Fruit fly (Drosophila melanogaster) whole organism, prepupa: ENCODE results near the gene CG44153.

Experiments
- Blimp-1 ChIP-seq: fragments of 200-800 bp; sonication (Bioruptor generic); optimal IDR thresholded peaks from 3 replicates; lab custom pipeline; 2017; ENCODE audit warnings: missing biosample characterization, missing genetic modification characterization, mild to moderate bottlenecking, moderate library complexity, missing genetic modification reagents
- CG10669 ChIP-seq: fragments of 200-800 bp; sonication (Bioruptor generic); optimal IDR thresholded peaks from 3 replicates; lab custom pipeline; 2018; ENCODE audit warnings: missing biosample characterization, mild to moderate bottlenecking, missing genetic modification characterization, moderate library complexity
- CG11762 ChIP-seq: fragments of 200-800 bp; sonication (Bioruptor generic); optimal IDR thresholded peaks from 3 replicates; lab custom pipeline; 2016; ENCODE audit warnings: missing biosample characterization, missing genetic modification characterization; ENCODE audit not compliant: insufficient read depth
- CG11902 ChIP-seq: fragments of 200-800 bp; sonication (Bioruptor generic); optimal IDR thresholded peaks from 3 replicates; lab custom pipeline; 2016; ENCODE audit warnings: missing biosample characterization, missing genetic modification characterization
- CG1621 ChIP-seq: fragments of 200-800 bp; sonication (Bioruptor generic); optimal IDR thresholded peaks from 3 replicates; lab custom pipeline; 2018; ENCODE audit warnings: missing biosample characterization, mild to moderate bottlenecking, missing genetic modification characterization
- CG3919 ChIP-seq: fragments of 200-800 bp; sonication (Bioruptor generic); optimal IDR thresholded peaks from 3 replicates; lab custom pipeline; 2016; ENCODE audit warnings: missing biosample characterization, missing genetic modification characterization
- CG6276 ChIP-seq: fragments of 200-800 bp; sonication (Bioruptor generic); optimal IDR thresholded peaks from 2 replicates; lab custom pipeline; 2017; ENCODE audit warnings: missing biosample characterization, mild to moderate bottlenecking, missing genetic modification characterization
- CG8319 ChIP-seq: fragments of 200-800 bp; sonication (Bioruptor generic); optimal IDR thresholded peaks from 3 replicates; lab custom pipeline; 2016; ENCODE audit warnings: missing biosample characterization, missing genetic modification characterization
- Lpt ChIP-seq: fragments of 200-800 bp; sonication (Bioruptor generic); optimal IDR thresholded peaks from 3 replicates; lab custom pipeline; 2016; ENCODE audit warnings: missing biosample characterization, missing genetic modification characterization
- Sox102F ChIP-seq: fragments of 200-800 bp; sonication (Bioruptor generic); optimal IDR thresholded peaks from 2 replicates; lab custom pipeline; 2016; ENCODE audit warnings: missing biosample characterization, mild to moderate bottlenecking, missing genetic modification characterization
- dsx ChIP-seq: fragments of 200-800 bp; optimal IDR thresholded peaks from 3 replicates; lab custom pipeline; 2019; ENCODE audit warnings: missing biosample characterization, mild to moderate bottlenecking, missing genetic modification characterization, moderate library complexity; ENCODE audit not compliant: poor library complexity, severe bottlenecking
- salr ChIP-seq, 2 experiments: fragments of 200-800 bp; sonication (Bioruptor generic); optimal IDR thresholded peaks; 3 replicates each; lab custom pipeline; 2016 to 2018; ENCODE audit warnings: missing biosample characterization in 2 of 2, missing genetic modification characterization in 2 of 2, mild to moderate bottlenecking in 1 of 2

- TF ChIP-seq CG11902 (GFP tag; lab: Kevin White, UChicago) (no peak), Lpt (no peak), CG3919 (GFP tag; lab: Kevin White, UChicago) (no peak), CG11762 (GFP tag; lab: Kevin White, UChicago) (no peak), Blimp-1 (no peak), CG10669 (GFP tag; lab: Kevin White, UChicago) (no peak), Sox102F (GFP tag; lab: Kevin White, UChicago) (no peak), CG8319 (GFP tag; lab: Kevin White, UChicago) (no peak), dsx (GFP tag; lab: Kevin White, UChicago) (no peak), CG6276 (GFP tag; lab: Kevin White, UChicago) (no peak), CG1621 (tag; lab: Kevin White, UChicago) (no peak), salr (GFP tag; optimal IDR thresholded peaks at IDR 0.05; lab: Kevin White, UChicago) (no peak)
Measured at dm6 chr2L:10017363-10017762, 162.7 kb downstream of the CG44153 start, which contains the start of gene CG13131.
